Worm (Caenorhabditis elegans) whole organism, L2 larva: ENCODE results near the gene alg-3.

Experiments
- aly-2 ChIP-seq: fragments of 150-350 bp; optimal IDR thresholded peaks from 2 replicates; lab custom pipeline; 2014; ENCODE audit warnings: missing biosample characterization, missing genetic modification characterization
- blmp-1 ChIP-seq: sonication (generic microtip); optimal IDR thresholded peaks from 2 replicates; lab custom pipeline; 2017; ENCODE audit warnings: missing genetic modification characterization, mild to moderate bottlenecking, missing compliant biosample characterization, antibody characterized with exemption, moderate library complexity; ENCODE audit not compliant: insufficient read depth
- ceh-82 ChIP-seq: fragments of 150-350 bp; optimal IDR thresholded peaks from 2 replicates; lab custom pipeline; 2014; ENCODE audit warnings: missing biosample characterization, missing genetic modification characterization
- elt-3 ChIP-seq: sonication (generic microtip); optimal IDR thresholded peaks from 2 replicates; lab custom pipeline; 2017; ENCODE audit warnings: missing biosample characterization, missing genetic modification characterization
- lin-13 ChIP-seq: fragments of 150-350 bp; optimal IDR thresholded peaks from 2 replicates; lab custom pipeline; 2014; ENCODE audit warnings: missing biosample characterization, missing genetic modification reagents, missing genetic modification characterization
- mdl-1 ChIP-seq, 2 experiments: fragments of 150-350 bp in 1 of 2; sonication (generic microtip) in 1 of 2; optimal IDR thresholded peaks; 2 replicates each; lab custom pipeline; 2017; ENCODE audit warnings: missing biosample characterization in 2 of 2, missing genetic modification characterization in 2 of 2
- nhr-11 ChIP-seq: fragments of 150-350 bp; optimal IDR thresholded peaks from 2 replicates; lab custom pipeline; 2014; ENCODE audit warnings: missing biosample characterization, missing genetic modification characterization
- nhr-77 ChIP-seq: fragments of 150-350 bp; optimal IDR thresholded peaks from 2 replicates; lab custom pipeline; 2014; ENCODE audit warnings: missing biosample characterization, missing genetic modification characterization
- sem-4 ChIP-seq: fragments of 150-350 bp; optimal IDR thresholded peaks from 2 replicates; lab custom pipeline; 2014; ENCODE audit warnings: missing biosample characterization, missing genetic modification reagents, missing genetic modification characterization
- sma-9 ChIP-seq, 2 experiments: fragments of 150-350 bp in 1 of 2; sonication (generic microtip) in 1 of 2; optimal IDR thresholded peaks; 2 replicates each; lab custom pipeline; 2014 to 2016; ENCODE audit warnings: missing genetic modification characterization in 2 of 2, mild to moderate bottlenecking in 1 of 2, missing biosample characterization in 1 of 2, missing compliant biosample characterization in 1 of 2, missing genetic modification reagents in 1 of 2, moderate library complexity in 1 of 2
- snpc-4 ChIP-seq: fragments of 150-350 bp; optimal IDR thresholded peaks from 2 replicates; lab custom pipeline; 2014; ENCODE audit warnings: missing biosample characterization, missing genetic modification characterization
- ztf-11 ChIP-seq: sonication (generic microtip); optimal IDR thresholded peaks from 2 replicates; lab custom pipeline; 2017; ENCODE audit warnings: missing biosample characterization, missing genetic modification characterization
- ztf-4 ChIP-seq: fragments of 150-350 bp; optimal IDR thresholded peaks from 2 replicates; lab custom pipeline; 2014; ENCODE audit warnings: missing biosample characterization, missing genetic modification characterization

ce11 chrIV:11740204-11740603 lies 36.2 kb downstream of the alg-3 start, which contains the start of gene K01A6.4:
- TF ChIP-seq aly-2 (tag; lab: Kevin White, UChicago) (no peak), ztf-11 (no peak), ceh-82 (tag; lab: Kevin White, UChicago) (no peak), sma-9 (GFP tag; optimal IDR thresholded peaks at IDR 0.05; lab: Kevin White, UChicago) (no peak), sma-9 (tag; optimal IDR thresholded peaks at IDR 0.05; lab: Kevin White, UChicago) (no peak), elt-3 (tag; lab: Kevin White, UChicago) (no peak), blmp-1 (no peak), snpc-4 (tag; lab: Kevin White, UChicago) (no peak), sem-4 (no peak), mdl-1 (tag; optimal IDR thresholded peaks at IDR 0.05; lab: Kevin White, UChicago) (no peak), nhr-11 (tag; lab: Kevin White, UChicago) (no peak), nhr-77 (tag; lab: Kevin White, UChicago) (no peak), ztf-4 (tag; lab: Kevin White, UChicago) (no peak), lin-13 (GFP tag; lab: Kevin White, UChicago) (no peak)
